Worm (Caenorhabditis elegans) whole organism, young adult: ENCODE data around the gene chca-1.

Experiments used
- C17E4.6 ChIP-seq: fragments of 200-800 bp; sonication (Bioruptor generic); IDR thresholded peaks from 2 replicates; pipeline ENCODE4 v1.3.6; 2022; ENCODE audit warnings: missing genetic modification reagents, missing genetic modification characterization, missing compliant biosample characterization
- F10E7.11 ChIP-seq: sonication (generic microtip); optimal IDR thresholded peaks from 2 replicates; lab custom pipeline; 2017; ENCODE audit warnings: mild to moderate bottlenecking, missing genetic modification characterization, moderate library complexity, missing compliant biosample characterization
- F39B2.1 ChIP-seq: fragments of 200-800 bp; sonication (Bioruptor generic); IDR thresholded peaks from 2 replicates; pipeline ENCODE4 v1.3.6; 2022; ENCODE audit warnings: missing genetic modification reagents, missing genetic modification characterization, missing compliant biosample characterization
- F52B5.7 ChIP-seq: sonication (generic microtip); optimal IDR thresholded peaks from 2 replicates; lab custom pipeline; 2016; ENCODE audit warnings: mild to moderate bottlenecking, missing genetic modification characterization, missing compliant biosample characterization
- F55B11.4 ChIP-seq: sonication (generic microtip); optimal IDR thresholded peaks from 2 replicates; lab custom pipeline; 2016; ENCODE audit warnings: missing compliant biosample characterization, missing genetic modification characterization, borderline replicate concordance; ENCODE audit not compliant: insufficient read depth
- K12H6.12 ChIP-seq: fragments of 200-800 bp; sonication (Bioruptor generic); optimal IDR thresholded peaks from 2 replicates; lab custom pipeline; 2018; ENCODE audit warnings: mild to moderate bottlenecking, missing genetic modification characterization, missing compliant biosample characterization
- T07F8.4 ChIP-seq: sonication (generic microtip); optimal IDR thresholded peaks from 2 replicates; lab custom pipeline; 2016; ENCODE audit warnings: mild to moderate bottlenecking, missing genetic modification characterization, moderate library complexity, missing compliant biosample characterization
- Y53G8AR.9 ChIP-seq: fragments of 200-800 bp; sonication (Bioruptor generic); conservative IDR thresholded peaks from 2 replicates; pipeline ENCODE4 v1.3.6; 2022; ENCODE audit warnings: missing genetic modification reagents, missing genetic modification characterization, missing compliant biosample characterization
- Y79H2A.3 ChIP-seq: fragments of 200-800 bp; sonication (Bioruptor generic); conservative IDR thresholded peaks from 2 replicates; pipeline ENCODE4 v1.3.6; 2022; ENCODE audit warnings: missing genetic modification reagents, missing genetic modification characterization, missing compliant biosample characterization
- aptf-3 ChIP-seq: fragments of 200-800 bp; sonication (Bioruptor generic); IDR thresholded peaks from 2 replicates; pipeline ENCODE4 v1.3.6; 2022; ENCODE audit warnings: missing genetic modification characterization, missing compliant biosample characterization
- athp-1 ChIP-seq: sonication (generic microtip); optimal IDR thresholded peaks from 2 replicates; lab custom pipeline; 2017; ENCODE audit warnings: mild to moderate bottlenecking, missing genetic modification characterization, missing compliant biosample characterization
- bed-1 ChIP-seq: fragments of 200-800 bp; sonication (Bioruptor generic); IDR thresholded peaks from 2 replicates; pipeline ENCODE4 v1.3.6; 2022; ENCODE audit warnings: missing genetic modification reagents, missing genetic modification characterization, missing compliant biosample characterization
- ccch-3 ChIP-seq: fragments of 200-800 bp; sonication (Bioruptor generic); optimal IDR thresholded peaks from 2 replicates; lab custom pipeline; 2018; ENCODE audit warnings: mild to moderate bottlenecking, missing genetic modification characterization, missing compliant biosample characterization
- chd-7 ChIP-seq: sonication (generic microtip); optimal IDR thresholded peaks from 2 replicates; lab custom pipeline; 2016; ENCODE audit warnings: mild to moderate bottlenecking, missing genetic modification characterization, moderate library complexity, missing compliant biosample characterization
- die-1 ChIP-seq: sonication (generic microtip); optimal IDR thresholded peaks from 2 replicates; lab custom pipeline; 2016; ENCODE audit warnings: missing genotype, mild to moderate bottlenecking, missing genetic modification characterization, missing compliant biosample characterization
- efl-1 ChIP-seq: fragments of 150-350 bp; optimal IDR thresholded peaks from 2 replicates; lab custom pipeline; 2014; ENCODE audit warnings: missing biosample characterization, missing genetic modification reagents, missing genetic modification characterization
- egl-18 ChIP-seq: fragments of 200-800 bp; sonication (Bioruptor generic); IDR thresholded peaks from 2 replicates; pipeline ENCODE4 v1.3.6; 2022; ENCODE audit warnings: missing genetic modification reagents, missing genetic modification characterization, missing compliant biosample characterization
- ets-4 ChIP-seq: fragments of 200-800 bp; sonication (Bioruptor generic); optimal IDR thresholded peaks from 2 replicates; lab custom pipeline; 2018; ENCODE audit warnings: mild to moderate bottlenecking, missing genetic modification characterization, missing compliant biosample characterization
- him-1 ChIP-seq: sonication (generic microtip); optimal IDR thresholded peaks from 2 replicates; lab custom pipeline; 2016; ENCODE audit warnings: missing genotype, missing genetic modification reagents, missing genetic modification characterization, missing compliant biosample characterization
- hlh-12 ChIP-seq: sonication (generic microtip); optimal IDR thresholded peaks from 2 replicates; lab custom pipeline; 2016; ENCODE audit warnings: missing genetic modification characterization, missing compliant biosample characterization
- hmg-1.2 ChIP-seq: fragments of 200-800 bp; sonication (Bioruptor generic); IDR thresholded peaks from 2 replicates; pipeline ENCODE4 v1.3.6; 2022; ENCODE audit warnings: missing genetic modification reagents, missing genetic modification characterization, missing compliant biosample characterization
- hrde-1 ChIP-seq: sonication (generic microtip); optimal IDR thresholded peaks from 2 replicates; lab custom pipeline; 2016; ENCODE audit warnings: missing genetic modification characterization, mild to moderate bottlenecking, missing compliant biosample characterization, moderate library complexity, missing genotype, missing genetic modification reagents, borderline replicate concordance
- let-526 ChIP-seq: fragments of 200-800 bp; sonication (Bioruptor generic); IDR thresholded peaks from 2 replicates; pipeline ENCODE4 v1.3.6; 2022; ENCODE audit warnings: missing genetic modification reagents, missing genetic modification characterization, missing compliant biosample characterization
- lin-26 ChIP-seq: fragments of 200-800 bp; sonication (Bioruptor generic); IDR thresholded peaks from 2 replicates; pipeline ENCODE4 v1.3.6; 2022; ENCODE audit warnings: missing genetic modification reagents, missing genetic modification characterization, missing compliant biosample characterization
- lin-40 ChIP-seq: sonication (generic microtip); optimal IDR thresholded peaks from 2 replicates; lab custom pipeline; 2016; ENCODE audit warnings: missing genetic modification characterization, mild to moderate bottlenecking, missing compliant biosample characterization, missing genotype, missing genetic modification reagents
- madf-10 ChIP-seq: sonication (generic microtip); optimal IDR thresholded peaks from 2 replicates; lab custom pipeline; 2016; ENCODE audit warnings: mild to moderate bottlenecking, missing genetic modification characterization, missing compliant biosample characterization
- nhr-27 ChIP-seq: fragments of 200-800 bp; sonication (Bioruptor generic); optimal IDR thresholded peaks from 2 replicates; lab custom pipeline; 2018; ENCODE audit warnings: mild to moderate bottlenecking, missing genetic modification characterization, moderate library complexity, missing compliant biosample characterization
- rec-8 ChIP-seq, 2 experiments: sonication (generic microtip); optimal IDR thresholded peaks; 2 replicates each; lab custom pipeline; 2016; ENCODE audit warnings: mild to moderate bottlenecking in 2 of 2, missing genetic modification characterization in 2 of 2, missing genetic modification reagents in 2 of 2, missing genotype in 2 of 2, missing biosample characterization in 1 of 2, missing compliant biosample characterization in 1 of 2, moderate library complexity in 1 of 2
- sea-2 ChIP-seq: fragments of 200-800 bp; sonication (Bioruptor generic); IDR thresholded peaks from 2 replicates; pipeline ENCODE4 v1.3.6; 2022; ENCODE audit warnings: missing genetic modification characterization, missing compliant biosample characterization
- snpc-1.3 ChIP-seq: sonication (generic microtip); optimal IDR thresholded peaks from 2 replicates; lab custom pipeline; 2017; ENCODE audit warnings: missing genetic modification characterization, mild to moderate bottlenecking, missing compliant biosample characterization, antibody characterized with exemption, moderate library complexity, missing genotype, missing genetic modification reagents; ENCODE audit not compliant: insufficient read depth
- sptf-2 ChIP-seq: fragments of 200-800 bp; sonication (Bioruptor generic); optimal IDR thresholded peaks from 2 replicates; lab custom pipeline; 2018; ENCODE audit warnings: mild to moderate bottlenecking, missing genetic modification characterization, missing compliant biosample characterization
- tbp1 ChIP-seq: fragments of 200-800 bp; sonication (Bioruptor generic); optimal IDR thresholded peaks from 2 replicates; lab custom pipeline; 2018; ENCODE audit warnings: mild to moderate bottlenecking, missing genetic modification characterization, missing compliant biosample characterization
- tbx-9 ChIP-seq: sonication (generic microtip); optimal IDR thresholded peaks from 2 replicates; lab custom pipeline; 2016; ENCODE audit warnings: borderline replicate concordance, missing genetic modification characterization, inconsistent platforms, missing compliant biosample characterization
- tlf-1 ChIP-seq: fragments of 200-800 bp; sonication (Bioruptor generic); optimal IDR thresholded peaks from 2 replicates; lab custom pipeline; 2018; ENCODE audit warnings: mild to moderate bottlenecking, missing genetic modification characterization, missing compliant biosample characterization
- ztf-25 ChIP-seq: fragments of 200-800 bp; sonication (Bioruptor generic); IDR thresholded peaks from 2 replicates; pipeline ENCODE4 v1.3.6; 2022; ENCODE audit warnings: missing genetic modification reagents, missing genetic modification characterization, missing compliant biosample characterization
- ztf-28 ChIP-seq: fragments of 200-800 bp; sonication (Bioruptor generic); IDR thresholded peaks from 2 replicates; pipeline ENCODE4 v1.3.6; 2022; ENCODE audit warnings: missing genetic modification reagents, missing genetic modification characterization, missing compliant biosample characterization

Gene chca-1

DNA sequence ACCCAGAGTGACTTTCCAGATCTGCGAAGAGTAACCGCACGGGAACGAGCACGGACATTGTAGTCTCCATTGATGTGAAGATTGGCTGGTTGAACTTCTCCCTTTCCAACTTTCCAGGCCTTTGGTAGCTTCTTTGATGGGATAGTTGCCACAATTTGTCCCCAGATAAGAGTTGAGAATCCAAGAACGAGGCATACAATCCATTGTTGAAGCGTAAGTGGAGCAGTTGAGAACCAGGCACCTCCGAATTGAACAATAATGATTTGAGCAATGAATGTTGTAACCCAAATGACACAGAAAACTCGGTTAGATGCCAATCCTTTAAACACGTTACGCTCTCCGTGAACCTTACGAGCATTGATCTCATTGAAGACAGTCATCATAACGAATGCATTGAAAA, 24.2 kb upstream of the chca-1 start:
- no peak for TF ChIP-seq K12H6.12

DNA sequence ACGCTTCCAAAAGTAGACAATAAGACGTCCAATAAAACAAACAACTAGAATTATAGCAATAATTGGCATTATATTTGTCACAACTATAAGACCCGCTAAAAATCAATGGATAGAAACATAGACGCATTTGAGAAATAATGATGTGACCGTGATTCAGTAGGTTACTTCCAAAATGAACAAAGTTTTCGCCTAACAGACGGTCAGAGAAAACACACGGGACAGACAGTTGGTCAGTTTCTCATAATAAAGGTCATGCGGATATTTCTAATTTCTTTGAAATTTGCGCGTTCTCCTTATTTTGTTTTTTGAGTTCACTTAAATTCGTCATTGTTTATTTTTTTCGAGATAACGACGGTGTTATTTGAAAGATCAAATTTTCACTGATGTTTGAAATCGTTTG, 19.6 kb upstream of the chca-1 start:
- 0 out of 2 replicates have a peak, but pooled peaks have one; percentile 12 for TF ChIP-seq lin-26
- TF ChIP-seq hmg-1.2 (GFP tag; lab: Robert Waterston, UW): no peak
- no peak for TF ChIP-seq madf-10 (tag; lab: Kevin White, UChicago)
- TF ChIP-seq, all 124 proteins: peak for 1

DNA sequence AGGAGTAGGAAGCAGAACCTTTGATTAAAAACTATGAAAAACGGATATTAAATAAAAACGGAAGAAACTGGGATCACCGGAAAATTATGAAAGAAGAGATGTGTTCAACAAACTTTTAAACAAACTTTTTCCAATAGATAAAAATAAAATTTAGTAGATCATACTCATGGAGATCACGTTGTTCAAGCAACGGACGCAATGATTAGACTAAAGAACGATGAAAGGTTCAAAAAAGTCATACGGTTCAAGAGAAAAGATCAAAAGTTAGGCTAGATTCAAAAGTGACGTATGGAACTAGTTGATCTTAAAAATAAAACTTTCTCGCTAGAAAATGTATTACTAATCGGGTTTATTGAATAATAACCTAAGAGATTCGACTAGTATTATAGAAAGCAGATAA, 19.1 kb upstream of the chca-1 start:
- TF ChIP-seq F52B5.7 (tag; lab: Kevin White, UChicago): no peak
- no peak for TF ChIP-seq ztf-28 (GFP tag; lab: Robert Waterston, UW)
- TF ChIP-seq hlh-12 (tag; lab: Kevin White, UChicago): no peak
- TF ChIP-seq chd-7: no peak
- TF ChIP-seq ccch-3: no peak
- TF ChIP-seq T07F8.4 (tag; lab: Kevin White, UChicago): no peak
- no peak for TF ChIP-seq egl-18

DNA sequence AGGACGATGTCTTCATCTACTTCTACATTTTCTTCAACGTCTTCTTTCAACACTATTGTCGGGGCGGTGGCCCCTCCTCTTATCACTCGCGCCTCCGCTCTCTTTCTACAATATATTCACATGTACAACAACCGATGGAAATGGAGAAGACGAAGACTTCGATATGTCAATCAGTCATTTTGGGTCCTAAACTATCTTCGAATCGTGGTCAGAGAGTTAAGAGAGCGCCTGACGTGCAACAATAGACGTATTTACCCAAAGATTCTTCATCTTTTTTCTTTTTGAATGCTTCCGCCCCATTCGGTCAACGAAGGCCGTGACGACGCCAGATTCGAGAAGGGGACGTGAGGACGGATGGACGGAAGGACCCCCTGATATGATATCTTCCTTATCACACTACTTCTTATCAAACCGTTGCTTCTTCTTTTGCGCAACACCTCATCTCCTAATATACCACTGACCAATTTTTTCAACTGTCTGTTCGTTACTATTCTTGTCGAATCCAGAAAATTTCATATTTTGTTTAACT, 18.2 kb upstream of the chca-1 start:
- TF ChIP-seq ets-4 (GFP tag; lab: Kevin White, UChicago) (no peak), F10E7.11 (tag; lab: Kevin White, UChicago) (no peak), efl-1 (GFP tag; lab: Kevin White, UChicago) (no peak), die-1 (tag; lab: Kevin White, UChicago) (no peak), tbx-9 (tag; lab: Kevin White, UChicago) (no peak), athp-1 (tag; lab: Kevin White, UChicago) (no peak), snpc-1.3 (no peak), nhr-27 (tag; lab: Kevin White, UChicago) (no peak), F39B2.1 (GFP tag; lab: Robert Waterston, UW) (no peak), let-526 (GFP tag; lab: Robert Waterston, UW) (no peak), aptf-3 (GFP tag; lab: Robert Waterston, UW) (no peak), rec-8 (tag; optimal IDR thresholded peaks at IDR 0.05; lab: Kevin White, UChicago) (no peak)

DNA sequence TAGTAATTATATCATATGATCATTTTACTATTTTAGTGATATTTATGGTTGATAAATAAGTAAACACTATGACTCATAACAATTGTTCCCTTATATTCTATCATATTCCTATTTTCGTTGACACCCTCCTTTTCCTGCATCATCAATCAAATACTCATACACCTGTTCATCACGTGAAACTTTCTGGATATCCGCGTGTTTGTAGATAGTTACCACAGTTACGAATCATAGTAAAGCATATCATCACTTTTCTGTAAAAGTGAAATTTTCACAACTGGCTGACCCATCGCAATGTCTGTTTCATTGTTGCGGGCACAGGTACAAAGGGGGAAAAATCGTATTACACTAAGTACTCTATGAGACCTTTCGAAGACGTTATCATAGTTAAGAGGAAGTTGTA, 17.3 kb upstream of the chca-1 start:
- TF ChIP-seq lin-40 (tag; lab: Kevin White, UChicago) (no peak), K12H6.12 (no peak), sptf-2 (no peak), him-1 (tag; lab: Kevin White, UChicago) (no peak), hrde-1 (no peak), C17E4.6 (GFP tag; lab: Robert Waterston, UW) (no peak), Y79H2A.3 (no peak), F39B2.1 (GFP tag; lab: Robert Waterston, UW) (no peak), tbp1 (GFP tag; lab: Kevin White, UChicago) (no peak), F55B11.4 (tag; lab: Kevin White, UChicago) (no peak), ztf-25 (GFP tag; lab: Robert Waterston, UW) (no peak), aptf-3 (GFP tag; lab: Robert Waterston, UW) (no peak), bed-1 (GFP tag; lab: Robert Waterston, UW) (no peak), Y53G8AR.9 (no peak), sea-2 (GFP tag; lab: Robert Waterston, UW) (no peak), tlf-1 (GFP tag; lab: Kevin White, UChicago) (no peak)
- TF ChIP-seq, all 124 proteins: peak for 0
